Worm (Caenorhabditis elegans) whole organism, L3 larva: ENCODE results near the gene ZC395.4.

Source experiments
- ZK546.5 ChIP-seq: sonication (generic microtip); optimal IDR thresholded peaks from 2 replicates; lab custom pipeline; 2017; ENCODE audit warnings: missing biosample characterization, missing genetic modification characterization
- aly-2 ChIP-seq: fragments of 150-350 bp; optimal IDR thresholded peaks from 2 replicates; lab custom pipeline; 2014; ENCODE audit warnings: missing biosample characterization, missing genetic modification characterization
- ama-1 ChIP-seq: fragments of 150-350 bp; optimal IDR thresholded peaks from 2 replicates; lab custom pipeline; 2018
- fkh-10 ChIP-seq: sonication (generic microtip); optimal IDR thresholded peaks from 2 replicates; lab custom pipeline; 2017; ENCODE audit warnings: missing biosample characterization, missing genetic modification reagents, missing genetic modification characterization
- lin-15B ChIP-seq: fragments of 150-350 bp; optimal IDR thresholded peaks from 2 replicates; lab custom pipeline; 2014; ENCODE audit warnings: missing biosample characterization, missing genetic modification characterization
- lin-39 ChIP-seq: fragments of 150-350 bp; optimal IDR thresholded peaks from 2 replicates; lab custom pipeline; 2018; ENCODE audit warnings: missing biosample characterization, missing genetic modification reagents, missing genetic modification characterization
- nhr-76 ChIP-seq: fragments of 150-350 bp; sonication (generic microtip); optimal IDR thresholded peaks from 5 replicates; lab custom pipeline; 2014; ENCODE audit warnings: missing biosample characterization, missing genetic modification characterization
- pha-4 ChIP-seq: fragments of 150-350 bp; optimal IDR thresholded peaks from 2 replicates; lab custom pipeline; 2014; ENCODE audit warnings: missing biosample characterization, missing genetic modification reagents, missing genetic modification characterization
- pqm-1 ChIP-seq: fragments of 150-350 bp; optimal IDR thresholded peaks from 2 replicates; lab custom pipeline; 2017; ENCODE audit warnings: missing biosample characterization, missing genetic modification characterization, inconsistent platforms
- sea-2 ChIP-seq: fragments of 150-350 bp; sonication (generic microtip); optimal IDR thresholded peaks from 4 replicates; lab custom pipeline; 2014; ENCODE audit warnings: missing biosample characterization, missing genetic modification reagents, missing genetic modification characterization
- tbx-2 ChIP-seq: sonication (generic microtip); optimal IDR thresholded peaks from 2 replicates; lab custom pipeline; 2016; ENCODE audit warnings: mild to moderate bottlenecking, missing genetic modification characterization, missing compliant biosample characterization
- unc-39 ChIP-seq: sonication (generic microtip); optimal IDR thresholded peaks from 4 replicates; lab custom pipeline; 2017; ENCODE audit warnings: missing biosample characterization, missing genetic modification characterization
- ztf-11 ChIP-seq: fragments of 150-350 bp; optimal IDR thresholded peaks from 2 replicates; lab custom pipeline; 2014; ENCODE audit warnings: missing biosample characterization, missing genetic modification characterization
- ztf-4 ChIP-seq: fragments of 150-350 bp; optimal IDR thresholded peaks from 2 replicates; lab custom pipeline; 2014; ENCODE audit warnings: missing biosample characterization, missing genetic modification characterization

- TF ChIP-seq unc-39 (tag; lab: Kevin White, UChicago) (no peak), ZK546.5 (tag; lab: Kevin White, UChicago) (no peak), ztf-11 (no peak), fkh-10 (GFP tag; lab: Kevin White, UChicago) (no peak), lin-15B (tag; lab: Kevin White, UChicago) (no peak), sea-2 (GFP tag; lab: Kevin White, UChicago) (no peak), lin-39 (tag; lab: Kevin White, UChicago) (no peak), tbx-2 (tag; lab: Kevin White, UChicago) (no peak), pha-4 (no peak), aly-2 (tag; lab: Kevin White, UChicago) (no peak), nhr-76 (tag; lab: Kevin White, UChicago) (no peak), pqm-1 (tag; lab: Kevin White, UChicago) (no peak), ama-1 (lab: Kevin White, UChicago) (no peak), ztf-4 (tag; lab: Kevin White, UChicago) (no peak)
Observed at ce11 chrIII:5228839-5229238, 41.1 kb upstream of the ZC395.4 start.
